Worm (Caenorhabditis elegans) whole organism, early embryonic: ENCODE measurements around the gene mttu-1.

Experiments used
- B0310.2 ChIP-seq: sonication (generic microtip); optimal IDR thresholded peaks from 2 replicates; lab custom pipeline; 2016; ENCODE audit warnings: mild to moderate bottlenecking, missing genetic modification characterization, missing compliant biosample characterization
- F13C5.2 ChIP-seq: sonication (generic microtip); optimal IDR thresholded peaks from 2 replicates; lab custom pipeline; 2017; ENCODE audit warnings: mild to moderate bottlenecking, missing genetic modification characterization, inconsistent platforms, missing compliant biosample characterization
- aly-1 ChIP-seq: sonication (generic microtip); optimal IDR thresholded peaks from 2 replicates; lab custom pipeline; 2016; ENCODE audit warnings: missing genetic modification characterization, missing compliant biosample characterization
- ama-1 ChIP-seq: fragments of 150-350 bp; optimal IDR thresholded peaks from 2 replicates; lab custom pipeline; 2014
- ceh-13 ChIP-seq: fragments of 200-800 bp; sonication (Bioruptor generic); optimal IDR thresholded peaks from 2 replicates; lab custom pipeline; 2018; ENCODE audit warnings: mild to moderate bottlenecking, missing genetic modification characterization, missing compliant biosample characterization
- ceh-36 ChIP-seq: sonication (generic microtip); optimal IDR thresholded peaks from 2 replicates; lab custom pipeline; 2016; ENCODE audit warnings: missing genetic modification characterization, inconsistent platforms, missing compliant biosample characterization
- ets-7 ChIP-seq: sonication (generic microtip); optimal IDR thresholded peaks from 2 replicates; lab custom pipeline; 2016; ENCODE audit warnings: missing genotype, missing genetic modification characterization, missing compliant biosample characterization
- flt-1 ChIP-seq: fragments of 200-800 bp; sonication (Bioruptor generic); IDR thresholded peaks from 2 replicates; pipeline ENCODE4 v1.3.6; 2022; ENCODE audit warnings: missing genetic modification characterization, missing compliant biosample characterization
- hmbx-1 ChIP-seq: sonication (generic microtip); optimal IDR thresholded peaks from 2 replicates; lab custom pipeline; 2016; ENCODE audit warnings: mild to moderate bottlenecking, missing genetic modification characterization, missing compliant biosample characterization
- hmg-4 ChIP-seq: fragments of 200-800 bp; sonication (Bioruptor generic); optimal IDR thresholded peaks from 2 replicates; lab custom pipeline; 2018; ENCODE audit warnings: mild to moderate bottlenecking, missing genetic modification characterization, missing compliant biosample characterization
- hnd-1 ChIP-seq: sonication (generic microtip); optimal IDR thresholded peaks from 2 replicates; lab custom pipeline; 2016; ENCODE audit warnings: missing genetic modification characterization, missing compliant biosample characterization
- pes-1 ChIP-seq: fragments of 200-800 bp; sonication (Bioruptor generic); IDR thresholded peaks from 2 replicates; pipeline ENCODE4 v1.3.6; 2022; ENCODE audit warnings: missing genetic modification reagents, missing genetic modification characterization, missing compliant biosample characterization
- scrt-1 ChIP-seq: fragments of 200-800 bp; sonication (Bioruptor generic); IDR thresholded peaks from 2 replicates; pipeline ENCODE4 v1.3.6; 2022; ENCODE audit warnings: missing genetic modification characterization, missing compliant biosample characterization
- sea-1 ChIP-seq: fragments of 200-800 bp; sonication (Bioruptor generic); conservative IDR thresholded peaks from 2 replicates; pipeline ENCODE4 v1.3.6; 2022; ENCODE audit warnings: missing genetic modification characterization, missing compliant biosample characterization
- tbx-11 ChIP-seq: fragments of 200-800 bp; sonication (Bioruptor generic); IDR thresholded peaks from 2 replicates; pipeline ENCODE4 v1.3.6; 2022; ENCODE audit warnings: missing genetic modification characterization, missing compliant biosample characterization
- tbx-37 ChIP-seq: fragments of 200-800 bp; sonication (Bioruptor generic); conservative IDR thresholded peaks from 2 replicates; pipeline ENCODE4 v1.3.6; 2022; ENCODE audit warnings: missing genetic modification reagents, missing genetic modification characterization, missing compliant biosample characterization
- tra-4 ChIP-seq: sonication (generic microtip); optimal IDR thresholded peaks from 2 replicates; lab custom pipeline; 2017; ENCODE audit warnings: missing genetic modification characterization, missing compliant biosample characterization

mttu-1 gene

DNA sequence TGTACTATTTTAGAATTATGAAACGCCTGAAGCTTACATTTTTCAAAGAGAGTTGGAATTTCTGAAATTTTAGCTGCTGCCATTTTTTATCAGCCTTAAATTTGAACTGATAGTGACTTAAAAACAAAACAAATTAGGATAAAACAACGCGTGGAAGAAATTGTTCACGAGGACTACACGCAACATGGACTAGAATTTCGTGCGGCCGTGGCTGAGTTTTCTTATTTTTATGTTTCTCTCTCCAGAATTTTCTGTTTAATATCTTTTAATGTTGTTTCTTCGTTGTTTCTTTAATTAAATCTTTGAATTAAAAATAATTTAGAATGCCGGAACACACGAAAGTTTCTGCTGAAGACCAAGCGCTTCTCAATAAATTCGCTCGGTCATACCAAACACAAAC, 18.2 kb upstream of the mttu-1 start, which contains the start of the genes B0035.3, B0035.22 and pfd-4:
Gene B0035.3, minus strand, starts transcription at position 114 of the 400 bp plus-strand sequence.
Gene B0035.22, plus strand, starts transcription at position 269 of the 400 bp plus-strand sequence.
Gene pfd-4, plus strand, starts transcription at position 323 of the 400 bp plus-strand sequence.
- TF ChIP-seq tbx-37 (peak; percentile 71), aly-1 (tag; lab: Kevin White, UChicago) (no peak)

DNA sequence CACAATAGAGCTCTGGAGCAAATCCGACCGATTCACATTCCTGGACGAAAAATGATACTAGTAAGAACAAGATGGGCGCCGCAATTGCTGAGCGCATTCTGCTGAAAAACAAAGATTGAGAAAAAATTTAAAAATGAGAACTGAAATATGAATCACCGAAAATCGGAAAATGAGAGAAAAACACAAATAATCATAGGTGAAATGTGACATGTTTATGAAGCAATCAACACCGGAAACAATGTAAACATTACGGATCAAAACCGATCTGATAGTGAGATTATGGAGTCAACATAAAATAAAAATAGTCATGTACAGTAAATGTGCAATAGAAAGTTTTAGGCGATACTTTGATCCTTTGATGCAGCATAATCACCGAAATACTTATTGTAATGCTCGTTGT, 17.2 kb upstream of the mttu-1 start, which contains the start of gene dnj-2:
Gene dnj-2, minus strand, starts transcription at position 101 of the 400 bp plus-strand sequence.
- TF ChIP-seq ets-7 (tag; lab: Kevin White, UChicago): no peak
- no peak for TF ChIP-seq hnd-1 (tag; lab: Kevin White, UChicago)
- TF ChIP-seq tra-4 (tag; lab: Kevin White, UChicago): no peak
- no peak for TF ChIP-seq hmbx-1 (tag; lab: Kevin White, UChicago)
- no peak for TF ChIP-seq ceh-36
- no peak for TF ChIP-seq hmg-4
- no peak for TF ChIP-seq pes-1 (GFP tag; lab: Robert Waterston, UW)
- no peak for TF ChIP-seq flt-1 (GFP tag; lab: Robert Waterston, UW)
- TF ChIP-seq tbx-11: no peak
- TF ChIP-seq ama-1 (lab: Kevin White, UChicago): no peak
- TF ChIP-seq F13C5.2 (tag; lab: Kevin White, UChicago): no peak
- TF ChIP-seq sea-1 (GFP tag; lab: Robert Waterston, UW): no peak
- TF ChIP-seq B0310.2: no peak
- no peak for TF ChIP-seq ceh-13 (GFP tag; lab: Kevin White, UChicago)
- no peak for TF ChIP-seq scrt-1

DNA sequence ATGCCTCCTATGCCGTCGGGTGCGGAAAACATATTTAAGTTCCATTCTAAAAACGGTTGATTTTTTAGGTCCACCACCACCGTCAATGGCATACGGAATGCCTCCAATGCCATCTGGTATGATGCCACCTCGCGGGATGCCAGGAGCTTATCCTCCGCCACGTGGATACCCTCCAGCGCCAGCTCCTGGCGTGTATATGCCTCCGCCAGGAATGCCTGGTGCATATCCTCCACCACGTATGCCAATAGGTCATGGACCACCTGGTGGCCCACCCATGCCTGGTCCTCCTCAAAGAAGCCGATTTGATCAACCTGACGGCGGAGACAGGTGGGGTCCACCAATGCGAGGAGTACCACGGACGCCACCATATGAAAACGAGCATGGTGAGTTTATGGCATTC, 14.8 kb upstream of the mttu-1 start:
- no peak for TF ChIP-seq sea-1 (GFP tag; lab: Robert Waterston, UW)
- TF ChIP-seq tbx-37: no peak
- TF ChIP-seq aly-1 (tag; lab: Kevin White, UChicago): no peak
- TF ChIP-seq hmbx-1 (tag; lab: Kevin White, UChicago): no peak
- no peak for TF ChIP-seq pes-1 (GFP tag; lab: Robert Waterston, UW)

DNA sequence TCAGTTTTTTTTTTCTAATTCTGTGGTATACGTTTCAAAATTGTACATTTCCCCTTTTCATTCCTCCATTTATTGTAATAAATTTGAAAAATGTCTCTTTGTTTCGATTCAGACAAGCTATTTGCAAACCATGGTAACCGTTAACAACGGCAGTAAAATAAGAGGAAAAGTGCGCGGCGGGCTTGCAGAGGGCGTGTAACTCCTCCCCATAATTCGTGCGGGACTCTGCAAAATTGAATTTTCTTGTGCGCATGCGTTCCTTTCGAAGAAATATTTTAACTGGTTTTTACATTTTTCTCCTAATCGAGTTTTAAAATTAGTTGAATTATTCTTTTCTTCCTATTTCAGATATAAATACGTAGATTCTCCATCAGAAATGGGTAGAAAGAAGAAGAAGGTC, 13.9 kb upstream of the mttu-1 start, which contains the start of gene znf-207:
Gene znf-207, plus strand, starts transcription at position 349 of the 400 bp plus-strand sequence.
- peak; percentile 24 for TF ChIP-seq ceh-13 (GFP tag; lab: Kevin White, UChicago)
- peak; percentile 57 for TF ChIP-seq aly-1 (tag; lab: Kevin White, UChicago)
- TF ChIP-seq ama-1 (lab: Kevin White, UChicago): no peak
- peak; percentile 61; the same call in 1 of the 2 replicates for TF ChIP-seq flt-1 (GFP tag; lab: Robert Waterston, UW)
- TF ChIP-seq tra-4 (tag; lab: Kevin White, UChicago): no peak
- peak; percentile 73 for TF ChIP-seq pes-1 (GFP tag; lab: Robert Waterston, UW)
- peak; percentile 20 for TF ChIP-seq hnd-1 (tag; lab: Kevin White, UChicago)
- TF ChIP-seq scrt-1: no peak
- TF ChIP-seq B0310.2: no peak
- 0 out of 2 replicates have a peak, but pooled peaks have one; percentile 26 for TF ChIP-seq tbx-11
- peak; percentile 9 for TF ChIP-seq hmbx-1 (tag; lab: Kevin White, UChicago)
- TF ChIP-seq ceh-36: no peak
- TF ChIP-seq ets-7 (tag; lab: Kevin White, UChicago): no peak
- 0 out of 2 replicates have a peak, but pooled peaks have one; percentile 37 for TF ChIP-seq tbx-37
- TF ChIP-seq F13C5.2 (tag; lab: Kevin White, UChicago): peak; percentile 75
- no peak for TF ChIP-seq hmg-4
- TF ChIP-seq sea-1 (GFP tag; lab: Robert Waterston, UW): 0 out of 2 replicates have a peak, but pooled peaks have one; percentile 51

DNA sequence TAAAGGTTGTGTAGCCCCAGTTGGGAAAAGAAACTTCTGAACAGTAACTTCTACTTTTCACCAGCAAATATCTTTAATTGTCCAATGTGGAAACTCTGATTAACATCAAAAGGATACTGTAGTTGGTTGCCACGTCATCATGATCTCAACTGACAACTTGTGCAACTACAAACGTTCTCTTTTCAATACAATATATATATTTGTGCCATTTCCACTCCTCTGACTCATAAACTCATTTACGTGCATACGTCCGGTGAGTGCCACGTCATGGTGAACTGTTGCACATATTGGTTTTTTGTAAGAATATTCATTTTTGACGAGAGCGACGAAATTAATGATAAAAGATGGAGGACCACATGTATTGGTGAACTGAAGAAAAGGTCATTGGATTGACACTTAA, 11.1 kb upstream of the mttu-1 start:
- TF ChIP-seq ceh-13 (GFP tag; lab: Kevin White, UChicago) (no peak), tbx-11 (no peak), hnd-1 (tag; lab: Kevin White, UChicago) (no peak), pes-1 (GFP tag; lab: Robert Waterston, UW) (no peak), B0310.2 (no peak), hmbx-1 (tag; lab: Kevin White, UChicago) (no peak), aly-1 (tag; lab: Kevin White, UChicago) (no peak)

DNA sequence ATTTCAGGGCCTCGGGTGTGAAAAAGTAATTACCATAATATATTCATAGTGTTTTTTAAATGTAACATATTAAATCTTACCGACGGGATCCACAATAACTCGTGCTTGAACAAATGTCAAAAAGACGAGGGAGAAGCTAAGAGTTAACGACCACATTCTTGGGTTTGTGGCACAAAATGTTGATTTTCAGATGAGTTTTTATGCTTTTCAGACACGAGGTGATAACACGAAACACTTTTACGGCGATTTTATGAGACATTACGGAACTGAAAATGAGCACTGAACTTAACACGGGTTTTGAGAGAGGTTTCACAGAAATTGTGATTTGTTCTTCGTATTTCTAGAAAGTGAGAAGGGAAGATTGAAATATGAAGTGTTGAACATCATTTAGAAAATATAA, 9.9 kb upstream of the mttu-1 start, which contains the start of gene B0035.13:
Gene B0035.13, minus strand, starts transcription at position 173 of the 400 bp plus-strand sequence.
- TF ChIP-seq tra-4 (tag; lab: Kevin White, UChicago) (no peak), ama-1 (lab: Kevin White, UChicago) (no peak), pes-1 (GFP tag; lab: Robert Waterston, UW) (no peak), hmg-4 (no peak), tbx-11 (no peak), scrt-1 (no peak)

DNA sequence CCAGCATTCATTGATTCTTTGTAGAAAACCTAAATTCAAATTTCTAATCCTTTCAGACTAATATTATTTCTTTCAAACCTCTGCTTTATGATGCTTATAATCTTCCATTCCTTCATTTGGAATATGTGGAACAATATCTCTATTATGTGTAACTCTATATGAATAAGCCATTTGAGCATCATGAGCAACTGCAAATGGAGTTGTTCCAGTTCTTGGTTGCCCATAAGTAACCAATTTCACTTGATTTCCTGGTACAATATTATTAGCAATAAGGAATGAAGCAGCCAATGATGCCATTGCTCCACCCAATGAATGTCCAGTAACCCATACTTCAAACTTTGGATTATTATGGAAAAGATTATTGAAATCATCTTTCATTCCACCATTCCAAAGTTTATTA, 8.3 kb upstream of the mttu-1 start:
- TF ChIP-seq ceh-13 (GFP tag; lab: Kevin White, UChicago) (no peak), ama-1 (lab: Kevin White, UChicago) (no peak), ceh-36 (no peak), ets-7 (tag; lab: Kevin White, UChicago) (no peak), sea-1 (GFP tag; lab: Robert Waterston, UW) (no peak), flt-1 (GFP tag; lab: Robert Waterston, UW) (no peak), F13C5.2 (tag; lab: Kevin White, UChicago) (no peak), hnd-1 (tag; lab: Kevin White, UChicago) (no peak), pes-1 (GFP tag; lab: Robert Waterston, UW) (no peak), tra-4 (tag; lab: Kevin White, UChicago) (no peak)
